Worm (Caenorhabditis elegans): ENCODE data around the gene ZK381.62.

Gene ZK381.62

ce11 chrIV:6971213-6971612, at the start of gene ZK381.62:
Gene ZK381.62 (minus strand): TSS chrIV:6971313.
- TF ChIP-seq hmg-4 (GFP tag; optimal IDR thresholded peaks at IDR 0.05) (no peak), tra-4 (tag; optimal IDR thresholded peaks at IDR 0.05) (no peak), aly-1 (tag; optimal IDR thresholded peaks at IDR 0.05) (no peak), ama-1 (optimal IDR thresholded peaks at IDR 0.05) (no peak), hnd-1 (tag; optimal IDR thresholded peaks at IDR 0.05) (no peak), scrt-1 (GFP tag; IDR thresholded peaks at IDR 0.05) (no peak), ceh-36 (tag; optimal IDR thresholded peaks at IDR 0.05) (no peak), ets-7 (tag; optimal IDR thresholded peaks at IDR 0.05) (no peak), hmbx-1 (tag; optimal IDR thresholded peaks at IDR 0.05) (no peak), B0310.2 (tag; optimal IDR thresholded peaks at IDR 0.05) (no peak), flt-1 (GFP tag; IDR thresholded peaks at IDR 0.05) (no peak), tbx-37 (GFP tag; conservative IDR thresholded peaks at IDR 0.05) (no peak), ceh-13 (GFP tag; optimal IDR thresholded peaks at IDR 0.05) (no peak), sea-1 (GFP tag; conservative IDR thresholded peaks at IDR 0.05) (no peak), F13C5.2 (tag; optimal IDR thresholded peaks at IDR 0.05) (no peak), tbx-11 (GFP tag; IDR thresholded peaks at IDR 0.05) (no peak), pes-1 (GFP tag; IDR thresholded peaks at IDR 0.05) (no peak)

ce11 chrIV:7020630-7021029, 49.5 kb upstream of the ZK381.62 start:
- TF ChIP-seq F13C5.2 (tag; optimal IDR thresholded peaks at IDR 0.05) (no peak), hmbx-1 (tag; optimal IDR thresholded peaks at IDR 0.05) (no peak), ets-7 (tag; optimal IDR thresholded peaks at IDR 0.05) (no peak), flt-1 (GFP tag; IDR thresholded peaks at IDR 0.05) (no peak), hmg-4 (GFP tag; optimal IDR thresholded peaks at IDR 0.05) (no peak), sea-1 (GFP tag; conservative IDR thresholded peaks at IDR 0.05) (no peak), ceh-13 (GFP tag; optimal IDR thresholded peaks at IDR 0.05) (no peak), tra-4 (tag; optimal IDR thresholded peaks at IDR 0.05) (no peak), scrt-1 (GFP tag; IDR thresholded peaks at IDR 0.05) (no peak), ceh-36 (tag; optimal IDR thresholded peaks at IDR 0.05) (no peak), tbx-11 (GFP tag; IDR thresholded peaks at IDR 0.05) (no peak), pes-1 (GFP tag; IDR thresholded peaks at IDR 0.05) (no peak)

ce11 chrIV:7018623-7019022, 47.5 kb upstream of the ZK381.62 start:
- TF ChIP-seq ceh-13 (GFP tag; optimal IDR thresholded peaks at IDR 0.05): no peak
- no peak for TF ChIP-seq ceh-36 (tag; optimal IDR thresholded peaks at IDR 0.05)
- TF ChIP-seq tbx-37 (GFP tag; conservative IDR thresholded peaks at IDR 0.05): no peak
- no peak for TF ChIP-seq hnd-1 (tag; optimal IDR thresholded peaks at IDR 0.05)
- no peak for TF ChIP-seq tbx-11 (GFP tag; IDR thresholded peaks at IDR 0.05)
- TF ChIP-seq B0310.2 (tag; optimal IDR thresholded peaks at IDR 0.05): no peak
- no peak for TF ChIP-seq hmbx-1 (tag; optimal IDR thresholded peaks at IDR 0.05)
- TF ChIP-seq F13C5.2 (tag; optimal IDR thresholded peaks at IDR 0.05): no peak
- no peak for TF ChIP-seq sea-1 (GFP tag; conservative IDR thresholded peaks at IDR 0.05)
- no peak for TF ChIP-seq scrt-1 (GFP tag; IDR thresholded peaks at IDR 0.05)
- TF ChIP-seq pes-1 (GFP tag; IDR thresholded peaks at IDR 0.05): no peak
- no peak for TF ChIP-seq aly-1 (tag; optimal IDR thresholded peaks at IDR 0.05)

- TF ChIP-seq ets-7 (tag; optimal IDR thresholded peaks at IDR 0.05) (no peak), hmg-4 (GFP tag; optimal IDR thresholded peaks at IDR 0.05) (no peak), sea-1 (GFP tag; conservative IDR thresholded peaks at IDR 0.05) (no peak)
Measured at ce11 chrIV:7017123-7017674, 46.1 kb upstream of the ZK381.62 start, which contains the start of gene gldi-4. Gene gldi-4 (plus strand): TSS chrIV:7017624.

ce11 chrIV:7016502-7016901, 45.4 kb upstream of the ZK381.62 start:
- TF ChIP-seq hmbx-1 (tag; optimal IDR thresholded peaks at IDR 0.05) (no peak), tbx-11 (GFP tag; IDR thresholded peaks at IDR 0.05) (no peak), hnd-1 (tag; optimal IDR thresholded peaks at IDR 0.05) (no peak), F13C5.2 (tag; optimal IDR thresholded peaks at IDR 0.05) (no peak), flt-1 (GFP tag; IDR thresholded peaks at IDR 0.05) (no peak), ama-1 (optimal IDR thresholded peaks at IDR 0.05) (no peak), ceh-36 (tag; optimal IDR thresholded peaks at IDR 0.05) (no peak), tra-4 (tag; optimal IDR thresholded peaks at IDR 0.05) (no peak), aly-1 (tag; optimal IDR thresholded peaks at IDR 0.05) (no peak), scrt-1 (GFP tag; IDR thresholded peaks at IDR 0.05) (no peak), pes-1 (GFP tag; IDR thresholded peaks at IDR 0.05) (no peak), ets-7 (tag; optimal IDR thresholded peaks at IDR 0.05) (no peak), hmg-4 (GFP tag; optimal IDR thresholded peaks at IDR 0.05) (no peak), ceh-13 (GFP tag; optimal IDR thresholded peaks at IDR 0.05) (no peak), B0310.2 (tag; optimal IDR thresholded peaks at IDR 0.05) (no peak), tbx-37 (GFP tag; conservative IDR thresholded peaks at IDR 0.05) (no peak)

- TF ChIP-seq tra-4 (tag; optimal IDR thresholded peaks at IDR 0.05) (no peak), flt-1 (GFP tag; IDR thresholded peaks at IDR 0.05) (no peak), B0310.2 (tag; optimal IDR thresholded peaks at IDR 0.05) (no peak), pes-1 (GFP tag; IDR thresholded peaks at IDR 0.05) (no peak), tbx-37 (GFP tag; conservative IDR thresholded peaks at IDR 0.05) (no peak), F13C5.2 (tag; optimal IDR thresholded peaks at IDR 0.05) (no peak), ets-7 (tag; optimal IDR thresholded peaks at IDR 0.05) (no peak), ama-1 (optimal IDR thresholded peaks at IDR 0.05) (no peak)
Measured at ce11 chrIV:7012731-7013445, 41.8 kb upstream of the ZK381.62 start.

- no peak for TF ChIP-seq hmbx-1 (tag; optimal IDR thresholded peaks at IDR 0.05)
- TF ChIP-seq pes-1 (GFP tag; IDR thresholded peaks at IDR 0.05): no peak
- no peak for TF ChIP-seq scrt-1 (GFP tag; IDR thresholded peaks at IDR 0.05)
- TF ChIP-seq ceh-36 (tag; optimal IDR thresholded peaks at IDR 0.05): no peak
- no peak for TF ChIP-seq tbx-37 (GFP tag; conservative IDR thresholded peaks at IDR 0.05)
- TF ChIP-seq ets-7 (tag; optimal IDR thresholded peaks at IDR 0.05): no peak
- TF ChIP-seq ceh-13 (GFP tag; optimal IDR thresholded peaks at IDR 0.05): no peak
- no peak for TF ChIP-seq tbx-11 (GFP tag; IDR thresholded peaks at IDR 0.05)
- no peak for TF ChIP-seq B0310.2 (tag; optimal IDR thresholded peaks at IDR 0.05)
- no peak for TF ChIP-seq hnd-1 (tag; optimal IDR thresholded peaks at IDR 0.05)
- TF ChIP-seq F13C5.2 (tag; optimal IDR thresholded peaks at IDR 0.05): no peak
- no peak for TF ChIP-seq sea-1 (GFP tag; conservative IDR thresholded peaks at IDR 0.05)
- no peak for TF ChIP-seq aly-1 (tag; optimal IDR thresholded peaks at IDR 0.05)
- no peak for TF ChIP-seq ama-1 (optimal IDR thresholded peaks at IDR 0.05)
Measured at ce11 chrIV:7012214-7012613, 41.1 kb upstream of the ZK381.62 start.

Data from whole organism, early embryonic.